Worm (Caenorhabditis elegans): ENCODE measurements around the gene C31B8.9.

DNA sequence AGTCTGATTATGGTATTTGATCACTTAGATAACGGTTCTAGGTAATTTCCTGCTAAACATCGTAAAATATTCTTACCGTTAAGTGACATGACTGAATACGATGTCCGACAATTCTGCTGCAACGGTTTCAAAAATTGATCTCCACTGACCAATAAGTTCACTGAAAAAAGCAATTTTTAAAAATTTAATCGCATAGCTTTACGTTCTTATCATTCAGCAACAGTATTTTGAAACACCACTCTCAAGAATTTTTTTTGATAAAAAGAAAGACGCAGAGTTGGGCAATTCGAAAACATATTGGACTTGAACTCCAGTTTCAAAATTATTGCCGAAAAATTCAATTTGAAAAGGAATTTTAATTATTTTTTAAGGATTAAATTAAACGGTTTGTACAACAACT is 14.8 kb upstream of the C31B8.9 start, which contains the start of gene C31B8.12:
- TF ChIP-seq ceh-2 (tag; optimal IDR thresholded peaks at IDR 0.05) (no peak), fax-1 (tag; optimal IDR thresholded peaks at IDR 0.05) (no peak), ceh-14 (tag; optimal IDR thresholded peaks at IDR 0.05) (no peak), lin-11 (tag; optimal IDR thresholded peaks at IDR 0.05) (no peak), ama-1 (optimal IDR thresholded peaks at IDR 0.05) (no peak), che-1 (tag; optimal IDR thresholded peaks at IDR 0.05) (no peak), elt-2 (tag; optimal IDR thresholded peaks at IDR 0.05) (no peak), ceh-45 (GFP tag; IDR thresholded peaks at IDR 0.05) (no peak), nhr-11 (tag; optimal IDR thresholded peaks at IDR 0.05) (no peak), dve-1 (tag; optimal IDR thresholded peaks at IDR 0.05) (no peak), ref-2 (tag; optimal IDR thresholded peaks at IDR 0.05) (no peak), zip-5 (tag; optimal IDR thresholded peaks at IDR 0.05) (no peak), fkh-10 (GFP tag; optimal IDR thresholded peaks at IDR 0.05) (no peak)
